Worm (Caenorhabditis elegans): ENCODE results near the gene R02C2.7.

DNA sequence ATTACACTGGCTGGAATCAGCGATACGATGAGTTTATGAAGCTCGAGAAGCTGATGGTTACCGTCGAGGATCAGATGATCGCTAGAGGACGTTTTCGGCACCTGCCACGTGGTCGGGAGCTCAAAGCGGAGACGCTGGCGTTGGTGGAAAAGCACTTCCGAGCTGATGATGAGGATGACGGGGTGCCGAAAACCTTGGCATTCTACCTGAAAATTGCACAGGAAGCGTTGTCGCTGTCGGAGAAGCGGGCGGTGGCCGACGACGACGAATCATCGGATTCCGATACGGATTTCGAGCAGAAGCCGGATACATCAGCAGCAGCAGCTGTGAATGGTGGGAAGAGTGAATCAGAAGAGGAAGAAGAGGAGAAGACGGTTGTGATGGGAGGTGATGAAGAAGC is 47.7 kb downstream of the R02C2.7 start:
- TF ChIP-seq tab-1 (GFP tag; IDR thresholded peaks at IDR 0.05) = no peak
- no peak for TF ChIP-seq ztf-29 (GFP tag; IDR thresholded peaks at IDR 0.05)
- TF ChIP-seq cog-1 (tag; optimal IDR thresholded peaks at IDR 0.05) = no peak
- no peak for TF ChIP-seq med-1 (GFP tag; optimal IDR thresholded peaks at IDR 0.05; ENCODE audit: insufficient read depth)
- TF ChIP-seq klf-2 (GFP tag; conservative IDR thresholded peaks at IDR 0.05) = no peak
- no peak for TF ChIP-seq flt-1 (GFP tag; IDR thresholded peaks at IDR 0.05)
- no peak for TF ChIP-seq T22C8.4 (GFP tag; IDR thresholded peaks at IDR 0.05)
- no peak for TF ChIP-seq ztf-23 (GFP tag; IDR thresholded peaks at IDR 0.05)
- TF ChIP-seq ref-1 (GFP tag; conservative IDR thresholded peaks at IDR 0.05) = no peak
